Fruit fly (Drosophila melanogaster): ENCODE data around the gene bnk.

The bnk gene

DNA sequence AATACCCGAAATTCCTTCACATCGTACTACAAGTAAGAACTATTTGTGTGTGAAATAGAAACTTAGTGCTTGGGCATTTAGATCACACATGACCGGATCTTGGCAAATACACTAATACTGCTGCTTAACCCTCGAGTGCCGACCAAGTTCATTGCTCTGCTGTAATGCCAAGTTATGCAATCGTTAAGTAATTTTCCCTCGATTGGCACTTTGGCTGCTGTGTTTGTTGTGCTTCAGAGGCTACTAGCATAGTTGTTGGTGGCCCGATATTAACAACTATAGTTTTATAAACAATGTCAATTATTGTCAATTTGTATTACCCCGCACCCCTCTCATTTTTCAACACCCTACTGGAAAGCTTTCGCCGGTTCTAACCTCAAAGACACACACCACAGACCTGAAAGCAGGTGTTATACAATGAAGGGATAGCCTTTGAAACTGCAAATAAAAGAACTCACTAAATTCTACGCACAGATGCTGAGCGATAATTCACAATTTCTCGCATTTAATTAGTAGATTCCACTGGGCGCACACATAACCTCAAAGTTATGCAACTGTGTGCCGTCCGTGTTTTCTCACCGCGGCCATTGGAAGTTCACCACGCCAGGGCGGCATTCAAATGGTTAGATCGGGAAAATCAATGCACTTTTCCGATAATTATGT is 25.2 kb downstream of the bnk start (continued):
- TF ChIP-seq Hmr (GFP tag; optimal IDR thresholded peaks at IDR 0.05) (no peak), CG16815 (GFP tag; optimal IDR thresholded peaks at IDR 0.05) (no peak), Tbp (GFP tag; optimal IDR thresholded peaks at IDR 0.05) (no peak), tap (tag; optimal IDR thresholded peaks at IDR 0.05) (no peak), mirr (GFP tag; optimal IDR thresholded peaks at IDR 0.05) (peak; percentile 18), CG30431 (GFP tag; optimal IDR thresholded peaks at IDR 0.05) (no peak), ham (GFP tag; IDR thresholded peaks at IDR 0.05) (no peak), NfI (GFP tag; optimal IDR thresholded peaks at IDR 0.05) (no peak), CG10209 (GFP tag; optimal IDR thresholded peaks at IDR 0.05) (no peak), CG6175 (GFP tag; IDR thresholded peaks at IDR 0.05) (no peak), vnd (GFP tag; IDR thresholded peaks at IDR 0.05; ENCODE audit: partially characterized antibody) (no peak), CG16813 (GFP tag; IDR thresholded peaks at IDR 0.05; ENCODE audit: partially characterized antibody) (no peak), ind (GFP tag; optimal IDR thresholded peaks at IDR 0.05) (no peak), slou (GFP tag; optimal IDR thresholded peaks at IDR 0.05) (no peak), CG6791 (GFP tag; IDR thresholded peaks at IDR 0.05; ENCODE audit: partially characterized antibody) (no peak), CG13424 (tag; optimal IDR thresholded peaks at IDR 0.05) (no peak), Hsf (GFP tag; optimal IDR thresholded peaks at IDR 0.05) (no peak), pzg (GFP tag; optimal IDR thresholded peaks at IDR 0.05) (peak; percentile 4), CG30403 (GFP tag; optimal IDR thresholded peaks at IDR 0.05) (no peak), Spps (tag; optimal IDR thresholded peaks at IDR 0.05) (no peak), CG2199 (GFP tag; IDR thresholded peaks at IDR 0.05) (no peak), CG13775 (GFP tag; optimal IDR thresholded peaks at IDR 0.05) (no peak), abd-A (tag; optimal IDR thresholded peaks at IDR 0.05) (peak; percentile 14), Mrtf (GFP tag; IDR thresholded peaks at IDR 0.05) (no peak), ac (GFP tag; optimal IDR thresholded peaks at IDR 0.05) (no peak), CG18599 (GFP tag; optimal IDR thresholded peaks at IDR 0.05) (no peak), az2 (GFP tag; optimal IDR thresholded peaks at IDR 0.05) (no peak), so (GFP tag; IDR thresholded peaks at IDR 0.05) (no peak), Usf (GFP tag; optimal IDR thresholded peaks at IDR 0.05) (no peak), tgo (GFP tag; IDR thresholded peaks at IDR 0.05) (no peak), CG13296 (GFP tag; optimal IDR thresholded peaks at IDR 0.05) (peak; percentile 4), Atf-2 (GFP tag; optimal IDR thresholded peaks at IDR 0.05) (no peak), z (GFP tag; IDR thresholded peaks at IDR 0.05) (no peak), lilli (GFP tag; optimal IDR thresholded peaks at IDR 0.05) (no peak), Kr (GFP tag; optimal IDR thresholded peaks at IDR 0.05) (no peak), CG1647 (GFP tag; optimal IDR thresholded peaks at IDR 0.05) (no peak), ken (GFP tag; IDR thresholded peaks at IDR 0.05) (no peak), psq (GFP tag; optimal IDR thresholded peaks at IDR 0.05) (no peak), CG13624 (GFP tag; optimal IDR thresholded peaks at IDR 0.05) (peak; percentile 18), Six4 (GFP tag; optimal IDR thresholded peaks at IDR 0.05) (no peak), Vsx1 (GFP tag; optimal IDR thresholded peaks at IDR 0.05) (no peak), hth (optimal IDR thresholded peaks at IDR 0.05) (no peak), bigmax (GFP tag; optimal IDR thresholded peaks at IDR 0.05) (peak; percentile 100), Taf1 (GFP tag; IDR thresholded peaks at IDR 0.05) (no peak), CG14441 (GFP tag; IDR thresholded peaks at IDR 0.05) (no peak), CG42726 (GFP tag; IDR thresholded peaks at IDR 0.05; ENCODE audit: partially characterized antibody) (no peak), Hr3 (GFP tag; optimal IDR thresholded peaks at IDR 0.05) (no peak), fd64A (GFP tag; optimal IDR thresholded peaks at IDR 0.05) (no peak), CG7357 (GFP tag; IDR thresholded peaks at IDR 0.05) (no peak), CG3838 (GFP tag; optimal IDR thresholded peaks at IDR 0.05) (no peak), CG8924 (tag; optimal IDR thresholded peaks at IDR 0.05) (no peak), CG3995 (GFP tag; optimal IDR thresholded peaks at IDR 0.05) (no peak)
